Fruit fly (Drosophila melanogaster) whole organism, embryonic: ENCODE results near the gene Cow.
A peak's percentile ranks its signal among the peaks of the same experiment; 100 is the strongest.

Experiments used
- CG1024 ChIP-seq: fragments of 200-800 bp; sonication (Bioruptor generic); IDR thresholded peaks from 2 replicates; pipeline ENCODE4 v1.3.6; 2022; ENCODE audit warnings: missing biosample characterization, missing genetic modification characterization
- CG10431 ChIP-seq: fragments of 200-800 bp; sonication (Bioruptor generic); optimal IDR thresholded peaks from 3 replicates; lab custom pipeline; 2018; ENCODE audit warnings: missing biosample characterization, mild to moderate bottlenecking, missing genetic modification characterization
- CG10654 ChIP-seq: fragments of 200-800 bp; sonication (Bioruptor generic); optimal IDR thresholded peaks from 2 replicates; lab custom pipeline; 2016; ENCODE audit warnings: missing biosample characterization, missing genetic modification characterization
- CG11093 ChIP-seq: fragments of 200-800 bp; sonication (Bioruptor generic); IDR thresholded peaks from 3 replicates; pipeline ENCODE4 v1.3.6; 2022; ENCODE audit warnings: missing biosample characterization, missing genetic modification characterization
- CG13894 ChIP-seq: fragments of 200-800 bp; sonication (Bioruptor generic); optimal IDR thresholded peaks from 3 replicates; lab custom pipeline; 2018; ENCODE audit warnings: missing biosample characterization, mild to moderate bottlenecking, missing genetic modification characterization, moderate library complexity
- CG15514 ChIP-seq: fragments of 200-800 bp; sonication (Bioruptor generic); optimal IDR thresholded peaks from 3 replicates; lab custom pipeline; 2017; ENCODE audit warnings: missing biosample characterization, missing genetic modification characterization, mild to moderate bottlenecking, moderate library complexity, missing genetic modification reagents
- CG2129 ChIP-seq: fragments of 200-800 bp; sonication (Bioruptor generic); IDR thresholded peaks from 2 replicates; pipeline ENCODE4 v1.3.6; 2022; ENCODE audit warnings: missing biosample characterization, missing genetic modification characterization; ENCODE audit not compliant: partially characterized antibody
- CG2875 ChIP-seq: fragments of 200-800 bp; sonication (Bioruptor generic); optimal IDR thresholded peaks from 2 replicates; lab custom pipeline; 2017; ENCODE audit warnings: missing biosample characterization, mild to moderate bottlenecking, missing genetic modification characterization, missing genetic modification reagents
- CG31388 ChIP-seq: fragments of 200-800 bp; sonication (Bioruptor generic); optimal IDR thresholded peaks from 2 replicates; lab custom pipeline; 2016; ENCODE audit warnings: missing biosample characterization, missing genetic modification characterization
- CG32767 ChIP-seq: fragments of 200-800 bp; sonication (Bioruptor generic); IDR thresholded peaks from 2 replicates; pipeline ENCODE4 v1.3.6; 2022; ENCODE audit warnings: missing biosample characterization, missing genetic modification characterization
- CG43689 ChIP-seq: fragments of 200-800 bp; sonication (Bioruptor generic); IDR thresholded peaks from 2 replicates; pipeline ENCODE4 v1.3.6; 2022; ENCODE audit warnings: missing biosample characterization, missing genetic modification characterization
- CG4854 ChIP-seq: fragments of 200-800 bp; sonication (Bioruptor generic); optimal IDR thresholded peaks from 2 replicates; lab custom pipeline; 2016; ENCODE audit warnings: missing biosample characterization, missing genetic modification characterization, inconsistent platforms
- CG6813 ChIP-seq: fragments of 200-800 bp; sonication (Bioruptor generic); optimal IDR thresholded peaks from 2 replicates; lab custom pipeline; 2017; ENCODE audit warnings: missing biosample characterization, missing genetic modification characterization, mild to moderate bottlenecking, moderate library complexity, missing genetic modification reagents
- CG7271 ChIP-seq: fragments of 200-800 bp; sonication (Bioruptor generic); optimal IDR thresholded peaks from 2 replicates; lab custom pipeline; 2018; ENCODE audit warnings: missing biosample characterization, mild to moderate bottlenecking, missing genetic modification characterization, moderate library complexity
- CG7745 ChIP-seq: fragments of 200-800 bp; sonication (Bioruptor generic); optimal IDR thresholded peaks from 2 replicates; lab custom pipeline; 2018; ENCODE audit warnings: missing biosample characterization, mild to moderate bottlenecking, missing genetic modification characterization, moderate library complexity
- CG8388 ChIP-seq: fragments of 200-800 bp; sonication (Bioruptor generic); optimal IDR thresholded peaks from 2 replicates; lab custom pipeline; 2019; ENCODE audit warnings: missing biosample characterization, mild to moderate bottlenecking, missing genetic modification characterization, moderate library complexity
- CG9876 ChIP-seq: fragments of 200-800 bp; sonication (Bioruptor generic); optimal IDR thresholded peaks from 2 replicates; lab custom pipeline; 2016; ENCODE audit warnings: missing biosample characterization, missing genetic modification characterization
- Doc3 ChIP-seq: fragments of 200-800 bp; sonication (Bioruptor generic); IDR thresholded peaks from 3 replicates; pipeline ENCODE4 v1.3.6; 2022; ENCODE audit warnings: missing biosample characterization, missing genetic modification characterization; ENCODE audit not compliant: partially characterized antibody
- E2f1 ChIP-seq: fragments of 200-800 bp; sonication (Bioruptor generic); IDR thresholded peaks from 2 replicates; pipeline ENCODE4 v1.3.6; 2022; ENCODE audit warnings: missing biosample characterization, missing genetic modification characterization
- ERR ChIP-seq: fragments of 200-800 bp; sonication (Bioruptor generic); optimal IDR thresholded peaks from 2 replicates; lab custom pipeline; 2016; ENCODE audit warnings: missing biosample characterization, missing genetic modification characterization
- Fer3 ChIP-seq: fragments of 200-800 bp; sonication (Bioruptor generic); optimal IDR thresholded peaks from 2 replicates; lab custom pipeline; 2018; ENCODE audit warnings: missing biosample characterization, mild to moderate bottlenecking, missing genetic modification characterization, moderate library complexity
- Gsc ChIP-seq: fragments of 200-800 bp; sonication (Bioruptor generic); IDR thresholded peaks from 2 replicates; pipeline ENCODE4 v1.3.6; 2022; ENCODE audit warnings: missing biosample characterization, missing genetic modification characterization
- Gug ChIP-seq: fragments of 200-800 bp; sonication (Bioruptor generic); IDR thresholded peaks from 4 replicates; pipeline ENCODE4 v1.3.6; 2022; ENCODE audit warnings: missing biosample characterization, missing genetic modification characterization
- Hr3 ChIP-seq: fragments of 200-800 bp; sonication (Bioruptor generic); optimal IDR thresholded peaks from 3 replicates; lab custom pipeline; 2016; ENCODE audit warnings: missing biosample characterization, missing genetic modification characterization
- Hr78 ChIP-seq, 2 experiments: fragments of 200-800 bp in 1 of 2; fragments of >200 bp in 1 of 2; sonication (Bioruptor generic) in 1 of 2; optimal IDR thresholded peaks; 2 replicates each; lab custom pipeline; 2017 to 2019; ENCODE audit warnings: missing biosample characterization in 2 of 2, missing genetic modification characterization in 2 of 2, mild to moderate bottlenecking in 1 of 2, moderate library complexity in 1 of 2
- Kr ChIP-seq: fragments of 200-800 bp; sonication (Bioruptor generic); optimal IDR thresholded peaks from 2 replicates; lab custom pipeline; 2017; ENCODE audit warnings: missing biosample characterization, mild to moderate bottlenecking, missing genetic modification characterization
- Lhr ChIP-seq: fragments of 200-800 bp; sonication (Bioruptor generic); optimal IDR thresholded peaks from 3 replicates; lab custom pipeline; 2017; ENCODE audit warnings: mild to moderate bottlenecking, missing biosample characterization, missing genetic modification reagents, missing genetic modification characterization
- Mrtf ChIP-seq: fragments of 200-800 bp; sonication (Bioruptor generic); IDR thresholded peaks from 3 replicates; pipeline ENCODE4 v1.3.6; 2022; ENCODE audit warnings: missing biosample characterization, missing genetic modification characterization
- Ptx1 ChIP-seq: fragments of 200-800 bp; sonication (Bioruptor generic); IDR thresholded peaks from 2 replicates; pipeline ENCODE4 v1.3.6; 2022; ENCODE audit warnings: missing biosample characterization, missing genetic modification characterization
- Ssrp ChIP-seq: fragments of 200-800 bp; sonication (Bioruptor generic); optimal IDR thresholded peaks from 2 replicates; lab custom pipeline; 2018; ENCODE audit warnings: missing biosample characterization, mild to moderate bottlenecking, missing genetic modification characterization, moderate library complexity
- ab ChIP-seq: fragments of 200-800 bp; sonication (Bioruptor generic); optimal IDR thresholded peaks from 2 replicates; lab custom pipeline; 2016; ENCODE audit warnings: missing biosample characterization, missing genetic modification characterization
- bowl ChIP-seq: fragments of 200-800 bp; sonication (Bioruptor generic); IDR thresholded peaks from 2 replicates; pipeline ENCODE4 v1.3.6; 2022; ENCODE audit warnings: missing biosample characterization, missing genetic modification characterization
- caup ChIP-seq: fragments of 200-800 bp; sonication (Bioruptor generic); optimal IDR thresholded peaks from 3 replicates; lab custom pipeline; 2017; ENCODE audit warnings: missing biosample characterization, mild to moderate bottlenecking, missing genetic modification characterization, moderate library complexity; ENCODE audit not compliant: severe bottlenecking
- danr ChIP-seq: fragments of 200-800 bp; sonication (Bioruptor generic); IDR thresholded peaks from 2 replicates; pipeline ENCODE4 v1.3.6; 2022; ENCODE audit warnings: missing biosample characterization, missing genetic modification characterization
- dati ChIP-seq: fragments of 200-800 bp; sonication (Bioruptor generic); IDR thresholded peaks from 2 replicates; pipeline ENCODE4 v1.3.6; 2022; ENCODE audit warnings: missing biosample characterization, missing genetic modification characterization
- en ChIP-seq: fragments of 200-800 bp; sonication (Bioruptor generic); optimal IDR thresholded peaks from 2 replicates; lab custom pipeline; 2016; ENCODE audit warnings: missing biosample characterization, missing genetic modification characterization
- ewg ChIP-seq: fragments of 200-800 bp; sonication (Bioruptor generic); optimal IDR thresholded peaks from 3 replicates; lab custom pipeline; 2017; ENCODE audit warnings: mild to moderate bottlenecking, missing biosample characterization, missing genetic modification reagents, missing genetic modification characterization
- grau ChIP-seq: fragments of 200-800 bp; optimal IDR thresholded peaks from 3 replicates; lab custom pipeline; 2019; ENCODE audit warnings: missing biosample characterization, mild to moderate bottlenecking, missing genetic modification characterization, moderate library complexity
- hkb ChIP-seq, 2 experiments: fragments of 200-800 bp in 1 of 2; fragments of >200 bp in 1 of 2; sonication (Bioruptor generic) in 1 of 2; IDR thresholded peaks in 1 of 2; optimal IDR thresholded peaks in 1 of 2; 2 replicates each; pipeline versions ENCODE4 v1.3.6 to Lab custom; 2017 to 2022; ENCODE audit warnings: missing biosample characterization in 1 of 2, missing genetic modification characterization in 1 of 2
- lmd ChIP-seq: fragments of 200-800 bp; sonication (Bioruptor generic); IDR thresholded peaks from 2 replicates; pipeline ENCODE4 v1.3.6; 2022; ENCODE audit warnings: missing biosample characterization, missing genetic modification characterization
- lola ChIP-seq, 3 experiments: fragments of >200 bp in 2 of 3; fragments of 200-800 bp in 1 of 3; sonication (Bioruptor generic) in 1 of 3; optimal IDR thresholded peaks; 2 replicates each; lab custom pipeline; 2017 to 2019; ENCODE audit warnings: missing biosample characterization in 3 of 3, missing genetic modification characterization in 3 of 3, mild to moderate bottlenecking in 1 of 3, moderate library complexity in 1 of 3
- nau ChIP-seq: fragments of 200-800 bp; sonication (Bioruptor generic); optimal IDR thresholded peaks from 3 replicates; lab custom pipeline; 2017; ENCODE audit warnings: missing biosample characterization, mild to moderate bottlenecking, missing genetic modification characterization, missing genetic modification reagents
- nom ChIP-seq: fragments of 200-800 bp; sonication (Bioruptor generic); optimal IDR thresholded peaks from 2 replicates; lab custom pipeline; 2017; ENCODE audit warnings: missing biosample characterization, missing genetic modification characterization, mild to moderate bottlenecking, moderate library complexity, missing genetic modification reagents
- onecut ChIP-seq: fragments of 200-800 bp; sonication (Bioruptor generic); IDR thresholded peaks from 2 replicates; pipeline ENCODE4 v1.3.6; 2022; ENCODE audit warnings: missing biosample characterization, missing genetic modification characterization
- pho ChIP-seq: fragments of 200-800 bp; sonication (Bioruptor generic); optimal IDR thresholded peaks from 2 replicates; lab custom pipeline; 2016; ENCODE audit warnings: missing biosample characterization, missing genetic modification characterization
- pum ChIP-seq: fragments of 200-800 bp; sonication (Bioruptor generic); optimal IDR thresholded peaks from 2 replicates; lab custom pipeline; 2016; ENCODE audit warnings: missing biosample characterization, missing genetic modification characterization
- rib ChIP-seq: fragments of 200-800 bp; sonication (Bioruptor generic); IDR thresholded peaks from 2 replicates; pipeline ENCODE4 v1.3.6; 2022; ENCODE audit warnings: missing biosample characterization, missing genetic modification characterization
- sc ChIP-seq, 3 experiments: fragments of >200 bp in 2 of 3; fragments of 200-800 bp in 1 of 3; sonication (Bioruptor generic) in 1 of 3; optimal IDR thresholded peaks; 2 replicates in 2 of 3; 3 replicates in 1 of 3; lab custom pipeline; 2017; ENCODE audit warnings: mild to moderate bottlenecking in 1 of 3, missing biosample characterization in 1 of 3, missing genetic modification characterization in 1 of 3, missing genetic modification reagents in 1 of 3
- slbo ChIP-seq: fragments of 200-800 bp; sonication (Bioruptor generic); IDR thresholded peaks from 2 replicates; pipeline ENCODE4 v1.3.6; 2022; ENCODE audit warnings: missing biosample characterization, missing genetic modification characterization

Gene Cow

dm6 chr3R:23133301-23133828 lies 20.8 kb upstream of the Cow start (continued):
- TF ChIP-seq Ssrp: no peak
- no peak for TF ChIP-seq CG13894 (tag; lab: Kevin White, UChicago)
- TF ChIP-seq nom (GFP tag; lab: Kevin White, UChicago): no peak
- no peak for TF ChIP-seq bowl (GFP tag; lab: Robert Waterston, UW)
- TF ChIP-seq CG7745 (tag; lab: Kevin White, UChicago): no peak
- no peak for TF ChIP-seq danr
- TF ChIP-seq CG7271: peak; percentile 65
- TF ChIP-seq caup: no peak
- no peak for TF ChIP-seq Hr78 (GFP tag; optimal IDR thresholded peaks at IDR 0.05; lab: Kevin White, UChicago)
- no peak for TF ChIP-seq CG1024 (GFP tag; lab: Robert Waterston, UW)
- TF ChIP-seq en: no peak
- no peak for TF ChIP-seq onecut (GFP tag; lab: Robert Waterston, UW)
- no peak for TF ChIP-seq CG9876 (GFP tag; lab: Kevin White, UChicago)
- no peak for TF ChIP-seq rib (GFP tag; lab: Robert Waterston, UW)
- TF ChIP-seq Fer3 (tag; lab: Kevin White, UChicago): no peak
- TF ChIP-seq pho (GFP tag; lab: Kevin White, UChicago): no peak
- TF ChIP-seq Gsc (GFP tag; lab: Robert Waterston, UW): no peak
- TF ChIP-seq Hr3 (GFP tag; lab: Kevin White, UChicago): no peak
- TF ChIP-seq ERR (GFP tag; lab: Kevin White, UChicago): no peak
- no peak for TF ChIP-seq CG10431 (GFP tag; lab: Kevin White, UChicago)
- no peak for TF ChIP-seq sc (optimal IDR thresholded peaks at IDR 0.05; lab: Kevin White, UChicago)
- no peak for TF ChIP-seq sc (GFP tag; optimal IDR thresholded peaks at IDR 0.05; lab: Kevin White, UChicago)
- no peak for TF ChIP-seq Lhr (GFP tag; lab: Kevin White, UChicago)
- no peak for TF ChIP-seq CG31388 (GFP tag; lab: Kevin White, UChicago)
- TF ChIP-seq ab: no peak
- TF ChIP-seq Doc3 (GFP tag; lab: Robert Waterston, UW): no peak
- TF ChIP-seq CG4854 (GFP tag; lab: Kevin White, UChicago): no peak
- TF ChIP-seq grau (tag; lab: Kevin White, UChicago): no peak
- no peak for TF ChIP-seq CG10654 (GFP tag; lab: Kevin White, UChicago)
- TF ChIP-seq Ptx1: no peak
- TF ChIP-seq Mrtf: no peak
- 0 out of 2 replicates have a peak, but pooled peaks have one; percentile 18 for TF ChIP-seq CG32767 (GFP tag; lab: Robert Waterston, UW)
- TF ChIP-seq Gug: no peak
- no peak for TF ChIP-seq CG2875 (GFP tag; lab: Kevin White, UChicago)
- no peak for TF ChIP-seq CG2129 (GFP tag; lab: Robert Waterston, UW)
- no peak for TF ChIP-seq ewg
- TF ChIP-seq CG11093 (GFP tag; lab: Robert Waterston, UW): no peak
- TF ChIP-seq CG6813 (GFP tag; lab: Kevin White, UChicago): peak; percentile 40
- peak in 1 of 3 experiments; percentile 5 for TF ChIP-seq lola (GFP tag; optimal IDR thresholded peaks at IDR 0.05; lab: Kevin White, UChicago)
- no peak for TF ChIP-seq CG15514 (GFP tag; lab: Kevin White, UChicago)
- peak; percentile 29; the same call in 1 of the 2 replicates for TF ChIP-seq lmd (GFP tag; lab: Robert Waterston, UW)
- TF ChIP-seq Kr (GFP tag; lab: Kevin White, UChicago): peak; percentile 77
- no peak for TF ChIP-seq dati (GFP tag; lab: Robert Waterston, UW)
- no peak for TF ChIP-seq slbo (GFP tag; lab: Robert Waterston, UW)
- no peak for TF ChIP-seq CG43689 (GFP tag; lab: Robert Waterston, UW)
- TF ChIP-seq E2f1 (GFP tag; lab: Robert Waterston, UW): 0 out of 2 replicates have a peak, but pooled peaks have one; percentile 18
- no peak for TF ChIP-seq hkb (optimal IDR thresholded peaks at IDR 0.05; lab: Kevin White, UChicago)
- TF ChIP-seq hkb (GFP tag; IDR thresholded peaks at IDR 0.05; lab: Robert Waterston, UW): 0 out of 2 replicates have a peak, but pooled peaks have one; percentile 25
- no peak for TF ChIP-seq pum
- no peak for TF ChIP-seq CG8388 (GFP tag; lab: Kevin White, UChicago)
- TF ChIP-seq nau: no peak
